ENCODE assay signal across 1 fruit fly cellular context in the genomic region with DNA sequence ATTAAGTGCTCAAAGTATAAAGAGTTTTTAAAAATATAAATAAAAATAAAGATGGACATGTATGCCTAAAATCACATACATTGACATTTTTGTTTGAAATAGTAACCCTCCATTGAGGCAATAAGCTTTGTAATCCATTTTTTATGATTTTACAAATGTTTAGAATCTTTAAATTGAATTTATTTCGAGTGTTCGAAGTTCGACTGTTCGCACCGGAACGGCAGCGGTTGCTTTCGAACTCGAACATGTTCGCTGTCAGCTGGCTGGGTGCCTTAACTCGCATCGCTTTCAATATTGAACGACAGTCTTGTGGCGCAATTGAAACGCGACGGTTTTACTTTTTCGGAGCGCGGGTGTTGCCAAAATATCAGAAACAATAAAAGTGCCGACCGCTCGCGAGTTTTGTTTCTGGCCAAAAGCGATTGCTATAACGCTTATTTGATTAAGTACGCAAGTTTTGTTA.
TF ChIP-seq lines count a peak whose summit lies in the region.

A gene (plus strand): TSS at position 299 of the 463 bp plus-strand sequence.

TF ChIP-seq in whole organism, embryonic, 481 proteins besides CTCF, POLR2A, EP300 and RAD21 (continued from another document and continues in another):
- TF ChIP-seq org-1 (GFP tag; optimal IDR thresholded peaks at IDR 0.05; lab: Kevin White, UChicago) (peak; percentile 32), ap (GFP tag; IDR thresholded peaks at IDR 0.05; lab: Robert Waterston, UW) (no peak), CG15514 (GFP tag; optimal IDR thresholded peaks at IDR 0.05; lab: Kevin White, UChicago) (peak; percentile 79), Atf-2 (GFP tag; optimal IDR thresholded peaks at IDR 0.05; lab: Kevin White, UChicago) (no peak), E2f2 (GFP tag; IDR thresholded peaks at IDR 0.05; lab: Robert Waterston, UW) (0 out of 2 replicates have a peak, but pooled peaks have one; percentile 30), Trl (optimal IDR thresholded peaks at IDR 0.05; lab: Kevin White, UChicago) (no peak), Trl (GFP tag; optimal IDR thresholded peaks at IDR 0.05; lab: Kevin White, UChicago) (peak; percentile 36), CG7556 (GFP tag; optimal IDR thresholded peaks at IDR 0.05; lab: Kevin White, UChicago) (peak; percentile 35), CG4282 (GFP tag; optimal IDR thresholded peaks at IDR 0.05; lab: Kevin White, UChicago) (peak; percentile 53), toy (GFP tag; IDR thresholded peaks at IDR 0.05; lab: Robert Waterston, UW) (no peak), aop (GFP tag; IDR thresholded peaks at IDR 0.05; lab: Robert Waterston, UW) (no peak), Sry-δ (GFP tag; optimal IDR thresholded peaks at IDR 0.05; lab: Kevin White, UChicago) (no peak), Fer3 (tag; optimal IDR thresholded peaks at IDR 0.05; lab: Kevin White, UChicago) (peak; percentile 54), schlank (tag; optimal IDR thresholded peaks at IDR 0.05; lab: Kevin White, UChicago) (peak; percentile 55), klu (GFP tag; IDR thresholded peaks at IDR 0.05; lab: Robert Waterston, UW) (no peak), gem (tag; optimal IDR thresholded peaks at IDR 0.05; lab: Kevin White, UChicago) (peak; percentile 74), dati (GFP tag; IDR thresholded peaks at IDR 0.05; lab: Robert Waterston, UW) (no peak), CG11398 (GFP tag; optimal IDR thresholded peaks at IDR 0.05; lab: Kevin White, UChicago) (peak; percentile 18), CG11093 (GFP tag; IDR thresholded peaks at IDR 0.05; lab: Robert Waterston, UW) (no peak), Hmx (GFP tag; optimal IDR thresholded peaks at IDR 0.05; lab: Kevin White, UChicago) (no peak), dimm (GFP tag; IDR thresholded peaks at IDR 0.05; lab: Robert Waterston, UW) (no peak), disco-r (GFP tag; optimal IDR thresholded peaks at IDR 0.05; lab: Kevin White, UChicago) (no peak), shn (GFP tag; optimal IDR thresholded peaks at IDR 0.05; lab: Kevin White, UChicago) (no peak), CG31365 (tag; optimal IDR thresholded peaks at IDR 0.05; lab: Kevin White, UChicago) (peak; percentile 62), dysf (GFP tag; IDR thresholded peaks at IDR 0.05; lab: Robert Waterston, UW) (peak; percentile 56; the same call in 2 of the 3 replicates), CG43689 (GFP tag; IDR thresholded peaks at IDR 0.05; lab: Robert Waterston, UW) (no peak), CG17359 (tag; optimal IDR thresholded peaks at IDR 0.05; lab: Kevin White, UChicago) (peak; percentile 64), Dfd (GFP tag; optimal IDR thresholded peaks at IDR 0.05; lab: Kevin White, UChicago) (no peak), CG16779 (GFP tag; IDR thresholded peaks at IDR 0.05; lab: Robert Waterston, UW) (0 out of 2 replicates have a peak, but pooled peaks have one; percentile 65), ac (GFP tag; optimal IDR thresholded peaks at IDR 0.05; lab: Kevin White, UChicago) (no peak), CG7271 (tag; optimal IDR thresholded peaks at IDR 0.05; lab: Kevin White, UChicago) (no peak), CG9437 (GFP tag; optimal IDR thresholded peaks at IDR 0.05; lab: Kevin White, UChicago) (no peak), CG10366 (GFP tag; IDR thresholded peaks at IDR 0.05; lab: Robert Waterston, UW) (no peak), CG10209 (GFP tag; optimal IDR thresholded peaks at IDR 0.05; lab: Kevin White, UChicago) (no peak), Opbp (GFP tag; IDR thresholded peaks at IDR 0.05; lab: Robert Waterston, UW; ENCODE audit: partially characterized antibody) (peak; percentile 25; the same call in 1 of the 3 replicates), MTF-1 (GFP tag; optimal IDR thresholded peaks at IDR 0.05; lab: Kevin White, UChicago; ENCODE audit: borderline replicate concordance) (peak; percentile 72), CG1647 (GFP tag; optimal IDR thresholded peaks at IDR 0.05; lab: Kevin White, UChicago) (no peak), Hr39 (optimal IDR thresholded peaks at IDR 0.05; lab: Kevin White, UChicago) (no peak), Antp (GFP tag; optimal IDR thresholded peaks at IDR 0.05; lab: Kevin White, UChicago) (no peak), btn (GFP tag; optimal IDR thresholded peaks at IDR 0.05; lab: Kevin White, UChicago) (no peak), ewg (GFP tag; optimal IDR thresholded peaks at IDR 0.05; lab: Kevin White, UChicago) (no peak), CG8089 (GFP tag; optimal IDR thresholded peaks at IDR 0.05; lab: Kevin White, UChicago) (no peak), CG17612 (GFP tag; IDR thresholded peaks at IDR 0.05; lab: Robert Waterston, UW) (no peak), CG4360 (GFP tag; IDR thresholded peaks at IDR 0.05; lab: Robert Waterston, UW) (no peak), grn (GFP tag; optimal IDR thresholded peaks at IDR 0.05; lab: Kevin White, UChicago) (peak; percentile 43), CG14441 (GFP tag; IDR thresholded peaks at IDR 0.05; lab: Robert Waterston, UW) (0 out of 2 replicates have a peak, but pooled peaks have one; percentile 41), BEAF-32 (GFP tag; optimal IDR thresholded peaks at IDR 0.05; lab: Kevin White, UChicago) (no peak), CG4424 (GFP tag; optimal IDR thresholded peaks at IDR 0.05; lab: Kevin White, UChicago) (peak; percentile 45), chm (GFP tag; IDR thresholded peaks at IDR 0.05; lab: Robert Waterston, UW) (peak; percentile 90), CG3163 (GFP tag; optimal IDR thresholded peaks at IDR 0.05; lab: Kevin White, UChicago) (no peak), Dp (GFP tag; optimal IDR thresholded peaks at IDR 0.05; lab: Kevin White, UChicago) (no peak), ATbp (GFP tag; optimal IDR thresholded peaks at IDR 0.05; lab: Kevin White, UChicago) (no peak), CG1233 (GFP tag; optimal IDR thresholded peaks at IDR 0.05; lab: Kevin White, UChicago) (peak; percentile 26), CG7786 (GFP tag; optimal IDR thresholded peaks at IDR 0.05; lab: Kevin White, UChicago) (no peak), her (GFP tag; optimal IDR thresholded peaks at IDR 0.05; lab: Kevin White, UChicago) (peak; percentile 76), CG16813 (GFP tag; IDR thresholded peaks at IDR 0.05; lab: Robert Waterston, UW; ENCODE audit: partially characterized antibody) (no peak; the same call in 2 of the 3 replicates), CG1832 (GFP tag; optimal IDR thresholded peaks at IDR 0.05; lab: Kevin White, UChicago) (no peak), Xrp1 (GFP tag; IDR thresholded peaks at IDR 0.05; lab: Robert Waterston, UW) (peak; percentile 62; the same call in 1 of the 2 replicates), NK7.1 (GFP tag; optimal IDR thresholded peaks at IDR 0.05; lab: Kevin White, UChicago) (no peak), CG4854 (GFP tag; optimal IDR thresholded peaks at IDR 0.05; lab: Kevin White, UChicago) (peak; percentile 24), fd96Cb (tag; optimal IDR thresholded peaks at IDR 0.05; lab: Kevin White, UChicago) (peak; percentile 57), inv (GFP tag; IDR thresholded peaks at IDR 0.05; lab: Robert Waterston, UW; ENCODE audit: partially characterized antibody) (no peak), Elba2 (GFP tag; optimal IDR thresholded peaks at IDR 0.05; lab: Kevin White, UChicago) (no peak), odd (GFP tag; optimal IDR thresholded peaks at IDR 0.05; lab: Kevin White, UChicago) (peak; percentile 81), CG9932 (GFP tag; IDR thresholded peaks at IDR 0.05; lab: Robert Waterston, UW) (peak; percentile 55; the same call in 1 of the 2 replicates), CG1529 (GFP tag; optimal IDR thresholded peaks at IDR 0.05; lab: Kevin White, UChicago) (no peak), tna (GFP tag; IDR thresholded peaks at IDR 0.05; lab: Robert Waterston, UW; ENCODE audit: partially characterized antibody) (no peak), stwl (tag; optimal IDR thresholded peaks at IDR 0.05; lab: Kevin White, UChicago) (peak; percentile 5), CG8765 (GFP tag; IDR thresholded peaks at IDR 0.05; lab: Robert Waterston, UW) (no peak), MBD-R2 (GFP tag; IDR thresholded peaks at IDR 0.05; lab: Robert Waterston, UW) (peak; percentile 24; the same call in 1 of the 2 replicates), gce (GFP tag; IDR thresholded peaks at IDR 0.05; lab: Robert Waterston, UW) (0 out of 3 replicates have a peak, but pooled peaks have one; percentile 48), ro (GFP tag; IDR thresholded peaks at IDR 0.05; lab: Robert Waterston, UW) (no peak), CG5245 (GFP tag; optimal IDR thresholded peaks at IDR 0.05; lab: Kevin White, UChicago) (no peak), zfh2 (GFP tag; optimal IDR thresholded peaks at IDR 0.05; lab: Kevin White, UChicago) (no peak), CG7963 (GFP tag; IDR thresholded peaks at IDR 0.05; lab: Robert Waterston, UW; ENCODE audit: partially characterized antibody) (no peak), Abd-B (GFP tag; optimal IDR thresholded peaks at IDR 0.05; lab: Kevin White, UChicago) (no peak), CG17802 (tag; optimal IDR thresholded peaks at IDR 0.05; lab: Kevin White, UChicago) (no peak), CG13424 (tag; optimal IDR thresholded peaks at IDR 0.05; lab: Kevin White, UChicago) (no peak), oc (tag; optimal IDR thresholded peaks at IDR 0.05; lab: Kevin White, UChicago) (no peak), CG15601 (tag; optimal IDR thresholded peaks at IDR 0.05; lab: Kevin White, UChicago) (peak; percentile 100), mirr (GFP tag; optimal IDR thresholded peaks at IDR 0.05; lab: Kevin White, UChicago) (peak; percentile 91), Deaf1 (tag; optimal IDR thresholded peaks at IDR 0.05; lab: Kevin White, UChicago) (peak; percentile 73), HmgZ (tag; optimal IDR thresholded peaks at IDR 0.05; lab: Kevin White, UChicago) (peak; percentile 85), CG6813 (GFP tag; optimal IDR thresholded peaks at IDR 0.05; lab: Kevin White, UChicago) (peak; percentile 84), so (GFP tag; IDR thresholded peaks at IDR 0.05; lab: Robert Waterston, UW) (peak; percentile 59; the same call in 1 of the 3 replicates), CG17829 (tag; optimal IDR thresholded peaks at IDR 0.05; lab: Kevin White, UChicago) (peak; percentile 29), CG13296 (GFP tag; optimal IDR thresholded peaks at IDR 0.05; lab: Kevin White, UChicago) (peak; percentile 82), HmgD (GFP tag; optimal IDR thresholded peaks at IDR 0.05; lab: Kevin White, UChicago) (no peak), jigr1 (GFP tag; IDR thresholded peaks at IDR 0.05; lab: Robert Waterston, UW) (no peak), CG11723 (GFP tag; optimal IDR thresholded peaks at IDR 0.05; lab: Kevin White, UChicago) (peak; percentile 49), ab (GFP tag; optimal IDR thresholded peaks at IDR 0.05; lab: Kevin White, UChicago) (no peak), ssp (GFP tag; IDR thresholded peaks at IDR 0.05; lab: Robert Waterston, UW) (no peak), bowl (GFP tag; IDR thresholded peaks at IDR 0.05; lab: Robert Waterston, UW) (0 out of 2 replicates have a peak, but pooled peaks have one; percentile 13), CG11085 (GFP tag; IDR thresholded peaks at IDR 0.05; lab: Robert Waterston, UW) (no peak), Gug (GFP tag; IDR thresholded peaks at IDR 0.05; lab: Robert Waterston, UW) (no peak), CG6272 (GFP tag; IDR thresholded peaks at IDR 0.05; lab: Robert Waterston, UW) (no peak), CG11504 (tag; optimal IDR thresholded peaks at IDR 0.05; lab: Kevin White, UChicago) (peak; percentile 63), jing (GFP tag; optimal IDR thresholded peaks at IDR 0.05; lab: Kevin White, UChicago) (no peak), dpn (GFP tag; optimal IDR thresholded peaks at IDR 0.05; lab: Kevin White, UChicago) (no peak), CG13287 (GFP tag; IDR thresholded peaks at IDR 0.05; lab: Robert Waterston, UW; ENCODE audit: partially characterized antibody) (peak; percentile 56), da (GFP tag; optimal IDR thresholded peaks at IDR 0.05; lab: Kevin White, UChicago) (peak; percentile 15), bigmax (GFP tag; optimal IDR thresholded peaks at IDR 0.05; lab: Kevin White, UChicago) (peak; percentile 42), CG6175 (GFP tag; IDR thresholded peaks at IDR 0.05; lab: Robert Waterston, UW) (no peak), CG17186 (GFP tag; optimal IDR thresholded peaks at IDR 0.05; lab: Kevin White, UChicago) (no peak), emc (GFP tag; optimal IDR thresholded peaks at IDR 0.05; lab: Kevin White, UChicago) (no peak), CG4707 (GFP tag; optimal IDR thresholded peaks at IDR 0.05; lab: Kevin White, UChicago) (peak; percentile 62), grau (tag; optimal IDR thresholded peaks at IDR 0.05; lab: Kevin White, UChicago) (peak; percentile 9), CG6765 (GFP tag; optimal IDR thresholded peaks at IDR 0.05; lab: Kevin White, UChicago) (peak; percentile 87), Nf-YB (GFP tag; optimal IDR thresholded peaks at IDR 0.05; lab: Kevin White, UChicago) (no peak), CG1792 (GFP tag; optimal IDR thresholded peaks at IDR 0.05; lab: Kevin White, UChicago) (no peak), Dbx (GFP tag; IDR thresholded peaks at IDR 0.05; lab: Robert Waterston, UW) (peak; percentile 80; the same call in 2 of the 3 replicates), hbn (GFP tag; IDR thresholded peaks at IDR 0.05; lab: Robert Waterston, UW; ENCODE audit: partially characterized antibody) (no peak), CG34422 (GFP tag; IDR thresholded peaks at IDR 0.05; lab: Robert Waterston, UW) (peak; percentile 66; the same call in 1 of the 3 replicates), Dref (GFP tag; IDR thresholded peaks at IDR 0.05; lab: Robert Waterston, UW) (no peak), Oli (tag; optimal IDR thresholded peaks at IDR 0.05; lab: Kevin White, UChicago) (no peak), Ptx1 (GFP tag; IDR thresholded peaks at IDR 0.05; lab: Robert Waterston, UW) (peak; percentile 56), sc (optimal IDR thresholded peaks at IDR 0.05; lab: Kevin White, UChicago) (no peak), sc (GFP tag; optimal IDR thresholded peaks at IDR 0.05; lab: Kevin White, UChicago) (no peak), CG12659 (GFP tag; optimal IDR thresholded peaks at IDR 0.05; lab: Kevin White, UChicago) (peak; percentile 61), onecut (GFP tag; IDR thresholded peaks at IDR 0.05; lab: Robert Waterston, UW) (peak; percentile 61), CG10147 (GFP tag; optimal IDR thresholded peaks at IDR 0.05; lab: Kevin White, UChicago) (peak; percentile 34), CG32767 (GFP tag; IDR thresholded peaks at IDR 0.05; lab: Robert Waterston, UW) (no peak), CG11696 (GFP tag; IDR thresholded peaks at IDR 0.05; lab: Robert Waterston, UW) (peak; percentile 17; the same call in 1 of the 2 replicates), psq (GFP tag; optimal IDR thresholded peaks at IDR 0.05; lab: Kevin White, UChicago) (no peak), p53 (GFP tag; optimal IDR thresholded peaks at IDR 0.05; lab: Kevin White, UChicago) (no peak), Hr3 (GFP tag; optimal IDR thresholded peaks at IDR 0.05; lab: Kevin White, UChicago) (no peak), abd-A (tag; optimal IDR thresholded peaks at IDR 0.05; lab: Kevin White, UChicago) (peak; percentile 79)
